Fruit fly (Drosophila melanogaster) whole organism, embryonic: Measurements from ENCODE around the gene wb.

ENCODE experiments used
- B-H2 ChIP-seq: fragments of 200-800 bp; sonication (Bioruptor generic); optimal IDR thresholded peaks from 2 replicates; lab custom pipeline; 2018; ENCODE audit warnings: missing biosample characterization, mild to moderate bottlenecking, missing genetic modification characterization
- C15 ChIP-seq: fragments of 200-800 bp; sonication (Bioruptor generic); IDR thresholded peaks from 3 replicates; pipeline ENCODE4 v1.3.6; 2022; ENCODE audit warnings: missing biosample characterization, missing genetic modification characterization
- CG10147 ChIP-seq: fragments of 200-800 bp; sonication (Bioruptor generic); optimal IDR thresholded peaks from 2 replicates; lab custom pipeline; 2019; ENCODE audit warnings: missing biosample characterization, mild to moderate bottlenecking, missing genetic modification characterization, moderate library complexity
- CG10431 ChIP-seq: fragments of 200-800 bp; sonication (Bioruptor generic); optimal IDR thresholded peaks from 3 replicates; lab custom pipeline; 2018; ENCODE audit warnings: missing biosample characterization, mild to moderate bottlenecking, missing genetic modification characterization
- CG10979 ChIP-seq: fragments of 200-800 bp; sonication (Bioruptor generic); optimal IDR thresholded peaks from 2 replicates; lab custom pipeline; 2018; ENCODE audit warnings: missing biosample characterization, mild to moderate bottlenecking, missing genetic modification characterization, moderate library complexity
- CG11085 ChIP-seq: fragments of 200-800 bp; sonication (Bioruptor generic); IDR thresholded peaks from 2 replicates; pipeline ENCODE4 v1.3.6; 2022; ENCODE audit warnings: missing biosample characterization, missing genetic modification characterization
- CG11504 ChIP-seq: fragments of 200-800 bp; sonication (Bioruptor generic); optimal IDR thresholded peaks from 3 replicates; lab custom pipeline; 2019; ENCODE audit warnings: missing biosample characterization, mild to moderate bottlenecking, missing genetic modification characterization, moderate library complexity
- CG12299 ChIP-seq: fragments of 200-800 bp; sonication (Bioruptor generic); optimal IDR thresholded peaks from 2 replicates; lab custom pipeline; 2018; ENCODE audit warnings: missing biosample characterization, mild to moderate bottlenecking, missing genetic modification characterization
- CG12659 ChIP-seq: fragments of 200-800 bp; sonication (Bioruptor generic); optimal IDR thresholded peaks from 3 replicates; lab custom pipeline; 2017; ENCODE audit warnings: mild to moderate bottlenecking, missing biosample characterization, missing genetic modification reagents, missing genetic modification characterization
- CG13894 ChIP-seq: fragments of 200-800 bp; sonication (Bioruptor generic); optimal IDR thresholded peaks from 3 replicates; lab custom pipeline; 2018; ENCODE audit warnings: missing biosample characterization, mild to moderate bottlenecking, missing genetic modification characterization, moderate library complexity
- CG15601 ChIP-seq: fragments of 200-800 bp; sonication (Bioruptor generic); optimal IDR thresholded peaks from 3 replicates; lab custom pipeline; 2019; ENCODE audit warnings: missing biosample characterization, mild to moderate bottlenecking, missing genetic modification characterization, moderate library complexity
- CG16863 ChIP-seq: fragments of 200-800 bp; sonication (Bioruptor generic); optimal IDR thresholded peaks from 3 replicates; lab custom pipeline; 2016; ENCODE audit warnings: missing biosample characterization, missing genetic modification characterization
- CG17328 ChIP-seq: fragments of 200-800 bp; sonication (Bioruptor generic); IDR thresholded peaks from 2 replicates; pipeline ENCODE4 v1.3.6; 2022; ENCODE audit warnings: missing biosample characterization, missing genetic modification characterization
- CG17912 ChIP-seq: fragments of 200-800 bp; sonication (Bioruptor generic); optimal IDR thresholded peaks from 2 replicates; lab custom pipeline; 2018; ENCODE audit warnings: missing biosample characterization, mild to moderate bottlenecking, missing genetic modification characterization
- CG18619 ChIP-seq: fragments of 200-800 bp; sonication (Bioruptor generic); optimal IDR thresholded peaks from 3 replicates; lab custom pipeline; 2017; ENCODE audit warnings: missing biosample characterization, mild to moderate bottlenecking, missing genetic modification characterization
- CG2712 ChIP-seq: fragments of 200-800 bp; optimal IDR thresholded peaks from 3 replicates; lab custom pipeline; 2019; ENCODE audit warnings: missing biosample characterization, mild to moderate bottlenecking, missing genetic modification characterization, moderate library complexity
- CG33213 ChIP-seq: fragments of 200-800 bp; sonication (Bioruptor generic); optimal IDR thresholded peaks from 3 replicates; lab custom pipeline; 2016; ENCODE audit warnings: missing biosample characterization, missing genetic modification characterization
- CG4282 ChIP-seq: fragments of 200-800 bp; sonication (Bioruptor generic); optimal IDR thresholded peaks from 2 replicates; lab custom pipeline; 2016; ENCODE audit warnings: missing biosample characterization, missing genetic modification characterization
- CG43689 ChIP-seq: fragments of 200-800 bp; sonication (Bioruptor generic); IDR thresholded peaks from 2 replicates; pipeline ENCODE4 v1.3.6; 2022; ENCODE audit warnings: missing biosample characterization, missing genetic modification characterization
- CG4730 ChIP-seq: fragments of 200-800 bp; sonication (Bioruptor generic); IDR thresholded peaks from 2 replicates; pipeline ENCODE4 v1.3.6; 2022; ENCODE audit warnings: missing biosample characterization, missing genetic modification characterization
- CG5953 ChIP-seq: fragments of 200-800 bp; sonication (Bioruptor generic); IDR thresholded peaks from 2 replicates; pipeline ENCODE4 v1.3.6; 2022; ENCODE audit warnings: missing biosample characterization, missing genetic modification characterization
- CG6175 ChIP-seq: fragments of 200-800 bp; sonication (Bioruptor generic); IDR thresholded peaks from 3 replicates; pipeline ENCODE4 v1.3.6; 2022; ENCODE audit warnings: missing biosample characterization, missing genetic modification characterization
- CG6689 ChIP-seq: fragments of 200-800 bp; sonication (Bioruptor generic); IDR thresholded peaks from 2 replicates; pipeline ENCODE4 v1.3.6; 2022; ENCODE audit warnings: missing biosample characterization, missing genetic modification characterization
- CG7556 ChIP-seq: fragments of 200-800 bp; sonication (Bioruptor generic); optimal IDR thresholded peaks from 2 replicates; lab custom pipeline; 2017; ENCODE audit warnings: missing biosample characterization, mild to moderate bottlenecking, missing genetic modification characterization
- CG7786 ChIP-seq: fragments of 200-800 bp; sonication (Bioruptor generic); optimal IDR thresholded peaks from 2 replicates; lab custom pipeline; 2016; ENCODE audit warnings: missing biosample characterization, missing genetic modification characterization
- CG7987 ChIP-seq: fragments of 200-800 bp; sonication (Bioruptor generic); optimal IDR thresholded peaks from 2 replicates; lab custom pipeline; 2018; ENCODE audit warnings: missing biosample characterization, mild to moderate bottlenecking, missing genetic modification characterization, moderate library complexity
- E2f2 ChIP-seq: fragments of 200-800 bp; sonication (Bioruptor generic); IDR thresholded peaks from 2 replicates; pipeline ENCODE4 v1.3.6; 2022; ENCODE audit warnings: missing biosample characterization, missing genetic modification characterization
- HmgD ChIP-seq: fragments of 200-800 bp; sonication (Bioruptor generic); optimal IDR thresholded peaks from 3 replicates; lab custom pipeline; 2016; ENCODE audit warnings: missing biosample characterization, missing genetic modification characterization
- Hr3 ChIP-seq: fragments of 200-800 bp; sonication (Bioruptor generic); optimal IDR thresholded peaks from 3 replicates; lab custom pipeline; 2016; ENCODE audit warnings: missing biosample characterization, missing genetic modification characterization
- Myb ChIP-seq: fragments of 200-800 bp; sonication (Bioruptor generic); optimal IDR thresholded peaks from 2 replicates; lab custom pipeline; 2016; ENCODE audit warnings: missing biosample characterization, missing genetic modification characterization
- NK7.1 ChIP-seq: fragments of 200-800 bp; sonication (Bioruptor generic); optimal IDR thresholded peaks from 3 replicates; lab custom pipeline; 2016; ENCODE audit warnings: missing biosample characterization, missing genetic modification characterization
- Poxn ChIP-seq: fragments of 200-800 bp; sonication (Bioruptor generic); IDR thresholded peaks from 2 replicates; pipeline ENCODE4 v1.3.6; 2022; ENCODE audit warnings: missing biosample characterization, missing genetic modification characterization
- Sox100B ChIP-seq: fragments of 200-800 bp; sonication (Bioruptor generic); optimal IDR thresholded peaks from 3 replicates; lab custom pipeline; 2018; ENCODE audit warnings: missing biosample characterization, mild to moderate bottlenecking, missing genetic modification characterization
- ash1 ChIP-seq: fragments of 200-800 bp; sonication (Bioruptor generic); optimal IDR thresholded peaks from 2 replicates; lab custom pipeline; 2018; ENCODE audit warnings: missing biosample characterization, mild to moderate bottlenecking, missing genetic modification characterization
- dysf ChIP-seq: fragments of 200-800 bp; sonication (Bioruptor generic); IDR thresholded peaks from 3 replicates; pipeline ENCODE4 v1.3.6; 2022; ENCODE audit warnings: missing biosample characterization, missing genetic modification characterization
- fd102C ChIP-seq: fragments of 200-800 bp; sonication (Bioruptor generic); optimal IDR thresholded peaks from 2 replicates; lab custom pipeline; 2018; ENCODE audit warnings: missing biosample characterization, mild to moderate bottlenecking, missing genetic modification characterization, moderate library complexity
- kay ChIP-seq: fragments of 200-800 bp; sonication (Bioruptor generic); optimal IDR thresholded peaks from 2 replicates; lab custom pipeline; 2016; ENCODE audit warnings: missing biosample characterization, missing genetic modification characterization
- lab ChIP-seq: fragments of 200-800 bp; sonication (Bioruptor generic); optimal IDR thresholded peaks from 3 replicates; lab custom pipeline; 2017; ENCODE audit warnings: missing biosample characterization, missing genetic modification characterization, mild to moderate bottlenecking, moderate library complexity, missing genetic modification reagents
- nom ChIP-seq: fragments of 200-800 bp; sonication (Bioruptor generic); optimal IDR thresholded peaks from 2 replicates; lab custom pipeline; 2017; ENCODE audit warnings: missing biosample characterization, missing genetic modification characterization, mild to moderate bottlenecking, moderate library complexity, missing genetic modification reagents
- odd ChIP-seq: fragments of 200-800 bp; sonication (Bioruptor generic); optimal IDR thresholded peaks from 2 replicates; lab custom pipeline; 2017; ENCODE audit warnings: missing biosample characterization, mild to moderate bottlenecking, missing genetic modification characterization
- org-1 ChIP-seq: fragments of 200-800 bp; sonication (Bioruptor generic); optimal IDR thresholded peaks from 2 replicates; lab custom pipeline; 2017; ENCODE audit warnings: missing biosample characterization, missing genetic modification characterization
- pnt ChIP-seq: fragments of 200-800 bp; sonication (Bioruptor generic); optimal IDR thresholded peaks from 3 replicates; lab custom pipeline; 2016; ENCODE audit warnings: missing biosample characterization, missing genetic modification characterization
- prd ChIP-seq, 3 experiments: fragments of >200 bp in 2 of 3; fragments of 200-800 bp in 1 of 3; sonication (Bioruptor generic) in 1 of 3; optimal IDR thresholded peaks in 2 of 3; IDR thresholded peaks in 1 of 3; 2 replicates in 2 of 3; 3 replicates in 1 of 3; pipeline versions ENCODE4 v1.3.6 to Lab custom; 2017 to 2022; ENCODE audit warnings: missing biosample characterization in 1 of 3, missing genetic modification characterization in 1 of 3
- ranshi ChIP-seq: fragments of 200-800 bp; sonication (Bioruptor generic); IDR thresholded peaks from 2 replicates; pipeline ENCODE4 v1.3.6; 2022; ENCODE audit warnings: missing biosample characterization, missing genetic modification characterization
- slbo ChIP-seq: fragments of 200-800 bp; sonication (Bioruptor generic); IDR thresholded peaks from 2 replicates; pipeline ENCODE4 v1.3.6; 2022; ENCODE audit warnings: missing biosample characterization, missing genetic modification characterization
- tll ChIP-seq, 2 experiments: fragments of 200-800 bp in 1 of 2; fragments of >200 bp in 1 of 2; sonication (Bioruptor generic) in 1 of 2; optimal IDR thresholded peaks; 2 replicates each; lab custom pipeline; 2017 to 2019; ENCODE audit warnings: missing biosample characterization in 2 of 2, missing genetic modification characterization in 2 of 2, mild to moderate bottlenecking in 1 of 2, moderate library complexity in 1 of 2
- vfl ChIP-seq: fragments of 200-800 bp; sonication (Bioruptor generic); optimal IDR thresholded peaks from 2 replicates; lab custom pipeline; 2016; ENCODE audit warnings: missing biosample characterization, missing genetic modification characterization
- zen2 ChIP-seq: fragments of 200-800 bp; sonication (Bioruptor generic); IDR thresholded peaks from 3 replicates; pipeline ENCODE4 v1.3.6; 2022; ENCODE audit warnings: missing biosample characterization, missing genetic modification characterization; ENCODE audit not compliant: partially characterized antibody

Gene wb

dm6 chr2L:14233896-14234626 is 28.8 kb upstream of the wb start, which contains the start of gene Dyrk2 (continued):
- TF ChIP-seq ranshi (GFP tag; lab: Robert Waterston, UW) (no peak), zen2 (no peak), CG7987 (GFP tag; lab: Kevin White, UChicago) (peak; percentile 70), CG7786 (GFP tag; lab: Kevin White, UChicago) (no peak), CG2712 (tag; lab: Kevin White, UChicago) (peak; percentile 53), CG12299 (peak; percentile 19), C15 (GFP tag; lab: Robert Waterston, UW) (no peak), CG6689 (GFP tag; lab: Robert Waterston, UW) (peak; percentile 23; the same call in 1 of the 2 replicates), CG12659 (GFP tag; lab: Kevin White, UChicago) (peak; percentile 60), B-H2 (GFP tag; lab: Kevin White, UChicago) (no peak), vfl (GFP tag; lab: Kevin White, UChicago) (no peak), prd (optimal IDR thresholded peaks at IDR 0.05; lab: Kevin White, UChicago) (no peak), prd (GFP tag; IDR thresholded peaks at IDR 0.05; lab: Robert Waterston, UW) (no peak; the same call in 2 of the 3 replicates), fd102C (GFP tag; lab: Kevin White, UChicago) (peak; percentile 42), CG11085 (no peak; the same call in 1 of the 2 replicates), CG15601 (tag; lab: Kevin White, UChicago) (peak; percentile 33), NK7.1 (GFP tag; lab: Kevin White, UChicago) (no peak), CG4730 (GFP tag; lab: Robert Waterston, UW) (no peak), nom (peak; percentile 55), CG17912 (GFP tag; lab: Kevin White, UChicago) (no peak), CG10147 (GFP tag; lab: Kevin White, UChicago) (peak; percentile 25), CG10979 (peak; percentile 20), dysf (peak; percentile 41; the same call in 1 of the 3 replicates), tll (GFP tag; optimal IDR thresholded peaks at IDR 0.05; lab: Kevin White, UChicago) (no peak), ash1 (GFP tag; lab: Kevin White, UChicago) (peak; percentile 54), CG33213 (GFP tag; lab: Kevin White, UChicago) (peak; percentile 19), kay (GFP tag; lab: Kevin White, UChicago) (peak; percentile 36), CG6175 (GFP tag; lab: Robert Waterston, UW) (no peak; the same call in 2 of the 3 replicates), CG16863 (no peak), Sox100B (GFP tag; lab: Kevin White, UChicago) (peak; percentile 72), CG17328 (GFP tag; lab: Robert Waterston, UW) (peak; percentile 44), E2f2 (GFP tag; lab: Robert Waterston, UW) (peak; percentile 38; the same call in 1 of the 2 replicates), lab (GFP tag; lab: Kevin White, UChicago) (peak; percentile 60), CG43689 (GFP tag; lab: Robert Waterston, UW) (no peak), pnt (GFP tag; lab: Kevin White, UChicago) (no peak), CG4282 (GFP tag; lab: Kevin White, UChicago) (no peak), HmgD (GFP tag; lab: Kevin White, UChicago) (peak; percentile 54), org-1 (GFP tag; lab: Kevin White, UChicago) (no peak), CG10431 (GFP tag; lab: Kevin White, UChicago) (peak; percentile 32), CG5953 (no peak; the same call in 1 of the 2 replicates), CG18619 (GFP tag; lab: Kevin White, UChicago) (peak; percentile 41), Poxn (no peak), slbo (GFP tag; lab: Robert Waterston, UW) (peak; percentile 50; the same call in 1 of the 2 replicates), CG7556 (GFP tag; lab: Kevin White, UChicago) (peak; percentile 67), Myb (peak; percentile 8), odd (GFP tag; lab: Kevin White, UChicago) (peak; percentile 70), CG13894 (peak; percentile 44), Hr3 (peak; percentile 36), CG11504 (peak; percentile 63)
